Worm (Caenorhabditis elegans): ENCODE measurements around the gene Y71H2AM.29.

Gene Y71H2AM.29

ce11 chrIII:2785840-2786239, 46.7 kb upstream of the Y71H2AM.29 start, which contains the start of gene Y71H2AM.20 (continued):
- TF ChIP-seq lin-54 (GFP tag; optimal IDR thresholded peaks at IDR 0.05) (peak; percentile 94), mes-4 (tag; optimal IDR thresholded peaks at IDR 0.05) (no peak), mxl-1 (tag; optimal IDR thresholded peaks at IDR 0.05) (no peak), F52B5.7 (tag; optimal IDR thresholded peaks at IDR 0.05) (no peak), aptf-2 (GFP tag; conservative IDR thresholded peaks at IDR 0.05) (0 out of 2 replicates have a peak, but pooled peaks have one; percentile 8), dpl-1 (GFP tag; optimal IDR thresholded peaks at IDR 0.05) (peak; percentile 88), lsy-27 (tag; optimal IDR thresholded peaks at IDR 0.05; ENCODE audit: borderline replicate concordance, insufficient read depth) (peak; percentile 69), ceh-40 (GFP tag; IDR thresholded peaks at IDR 0.05) (no peak), dox-1 (GFP tag; IDR thresholded peaks at IDR 0.05) (peak; percentile 98), ama-1 (optimal IDR thresholded peaks at IDR 0.05) (no peak), ama-1 (GFP tag; optimal IDR thresholded peaks at IDR 0.05) (no peak), aptf-3 (GFP tag; IDR thresholded peaks at IDR 0.05) (no peak), ceh-27 (GFP tag; optimal IDR thresholded peaks at IDR 0.05) (peak; percentile 93), mel-28 (tag; optimal IDR thresholded peaks at IDR 0.05; ENCODE audit: borderline replicate concordance) (no peak), ccch-3 (GFP tag; optimal IDR thresholded peaks at IDR 0.05) (no peak), lin-35 (GFP tag; optimal IDR thresholded peaks at IDR 0.05) (peak; percentile 30 to 95 (median 34)), ztf-18 (tag; optimal IDR thresholded peaks at IDR 0.05) (peak; percentile 83), fkh-3 (tag; optimal IDR thresholded peaks at IDR 0.05) (no peak), pha-4 (tag; optimal IDR thresholded peaks at IDR 0.05) (peak; percentile 97), attf-5 (GFP tag; optimal IDR thresholded peaks at IDR 0.05) (peak; percentile 100), B0019.2 (GFP tag; conservative IDR thresholded peaks at IDR 0.05) (peak; percentile 85), unc-130 (GFP tag; optimal IDR thresholded peaks at IDR 0.05) (peak; percentile 35), egrh-3 (GFP tag; IDR thresholded peaks at IDR 0.05) (0 out of 2 replicates have a peak, but pooled peaks have one; percentile 21), lir-1 (GFP tag; conservative IDR thresholded peaks at IDR 0.05) (peak; percentile 88), tlf-1 (GFP tag; optimal IDR thresholded peaks at IDR 0.05) (peak; percentile 92), Y67H2A.10 (GFP tag; conservative IDR thresholded peaks at IDR 0.05) (peak; percentile 89), ztf-6 (GFP tag; IDR thresholded peaks at IDR 0.05) (peak; percentile 49; the same call in 1 of the 2 replicates), nhr-90 (tag; optimal IDR thresholded peaks at IDR 0.05) (peak; percentile 84), akir-1 (GFP tag; optimal IDR thresholded peaks at IDR 0.05) (no peak), lin-26 (GFP tag; IDR thresholded peaks at IDR 0.05) (peak; percentile 76; the same call in 1 of the 2 replicates), F37B4.10 (GFP tag; IDR thresholded peaks at IDR 0.05) (no peak), bed-1 (GFP tag; IDR thresholded peaks at IDR 0.05) (no peak), hmg-20 (GFP tag; IDR thresholded peaks at IDR 0.05) (no peak), rpc-1 (optimal IDR thresholded peaks at IDR 0.05) (peak; percentile 10), rpc-1 (tag; optimal IDR thresholded peaks at IDR 0.05) (no peak), cebp-1 (GFP tag; IDR thresholded peaks at IDR 0.05) (peak; percentile 54; the same call in 1 of the 2 replicates), cebp-1 (tag; optimal IDR thresholded peaks at IDR 0.05) (peak; percentile 90), attf-6 (GFP tag; IDR thresholded peaks at IDR 0.05) (0 out of 2 replicates have a peak, but pooled peaks have one; percentile 16), snpc-3.4 (tag; optimal IDR thresholded peaks at IDR 0.05) (peak; percentile 96), nfya-1 (tag; optimal IDR thresholded peaks at IDR 0.05; ENCODE audit: borderline replicate concordance, insufficient read depth) (no peak), F49E8.2 (tag; optimal IDR thresholded peaks at IDR 0.05; ENCODE audit: insufficient read depth) (peak; percentile 85), die-1 (tag; optimal IDR thresholded peaks at IDR 0.05) (peak; percentile 54), lsl-1 (GFP tag; optimal IDR thresholded peaks at IDR 0.05) (peak; percentile 92), efl-1 (GFP tag; optimal IDR thresholded peaks at IDR 0.05) (peak; percentile 86), ztf-26 (tag; optimal IDR thresholded peaks at IDR 0.05) (peak; percentile 72), egl-18 (GFP tag; IDR thresholded peaks at IDR 0.05) (no peak), D2030.7 (GFP tag; IDR thresholded peaks at IDR 0.05) (peak; percentile 93), repo-1 (tag; optimal IDR thresholded peaks at IDR 0.05) (no peak), nhr-27 (tag; optimal IDR thresholded peaks at IDR 0.05) (no peak), F57C9.4 (tag; optimal IDR thresholded peaks at IDR 0.05) (no peak)
